Worm (Caenorhabditis elegans): ENCODE results near the gene Y45G12B.2.

- TF ChIP-seq flt-1 (GFP tag; IDR thresholded peaks at IDR 0.05) (no peak), klf-2 (GFP tag; conservative IDR thresholded peaks at IDR 0.05) (no peak), ref-1 (GFP tag; conservative IDR thresholded peaks at IDR 0.05) (no peak), med-1 (GFP tag; optimal IDR thresholded peaks at IDR 0.05; ENCODE audit: insufficient read depth) (no peak)
These were observed 15.6 kb downstream of the Y45G12B.2 start for ce11 chrV:2710192-2710591.

Measured in whole organism, midembryonic.